Fruit fly (Drosophila melanogaster): ENCODE results near the gene tgo.

The tgo gene

DNA sequence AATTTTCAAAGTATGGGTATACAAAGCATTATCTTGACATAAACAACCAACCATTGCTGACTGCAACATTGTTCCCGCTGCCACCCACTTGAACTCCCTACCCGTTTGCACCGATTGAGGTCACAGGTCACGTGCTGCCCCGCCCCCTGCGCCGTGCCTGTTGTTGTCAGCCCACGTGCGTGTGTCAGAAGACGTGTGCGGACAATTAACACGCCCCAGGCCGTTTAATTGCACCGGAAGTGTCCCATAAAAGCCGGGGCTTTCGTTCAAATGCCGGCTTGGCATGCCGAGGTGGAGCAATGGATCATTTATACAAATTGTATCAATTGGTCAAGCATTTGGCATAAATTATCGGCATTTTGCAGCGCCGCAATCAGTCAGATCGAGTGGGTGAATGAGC is 7.3 kb upstream of the tgo start (continued):
- TF ChIP-seq sc (optimal IDR thresholded peaks at IDR 0.05) (no peak), sc (GFP tag; optimal IDR thresholded peaks at IDR 0.05) (no peak), Opbp (GFP tag; IDR thresholded peaks at IDR 0.05; ENCODE audit: partially characterized antibody) (no peak; the same call in 2 of the 3 replicates), mam (GFP tag; optimal IDR thresholded peaks at IDR 0.05) (no peak), CG13424 (tag; optimal IDR thresholded peaks at IDR 0.05) (no peak), Sox100B (GFP tag; optimal IDR thresholded peaks at IDR 0.05) (no peak), pros (GFP tag; optimal IDR thresholded peaks at IDR 0.05) (peak; percentile 62), nerfin-1 (tag; optimal IDR thresholded peaks at IDR 0.05) (peak; percentile 0), Hr3 (GFP tag; optimal IDR thresholded peaks at IDR 0.05) (no peak), maf-S (GFP tag; optimal IDR thresholded peaks at IDR 0.05) (no peak), Mrtf (GFP tag; IDR thresholded peaks at IDR 0.05) (no peak), Fer2 (tag; optimal IDR thresholded peaks at IDR 0.05) (no peak), CG4617 (GFP tag; optimal IDR thresholded peaks at IDR 0.05; ENCODE audit: borderline replicate concordance) (no peak), chinmo (GFP tag; IDR thresholded peaks at IDR 0.05; ENCODE audit: partially characterized antibody) (0 out of 4 replicates have a peak, but pooled peaks have one; percentile 29), slp2 (GFP tag; optimal IDR thresholded peaks at IDR 0.05) (no peak), sqz (GFP tag; optimal IDR thresholded peaks at IDR 0.05) (no peak), Nf-YA (GFP tag; IDR thresholded peaks at IDR 0.05) (peak; percentile 7; the same call in 1 of the 2 replicates), Dll (GFP tag; IDR thresholded peaks at IDR 0.05; ENCODE audit: partially characterized antibody) (no peak), h (optimal IDR thresholded peaks at IDR 0.05) (no peak), CG12236 (GFP tag; optimal IDR thresholded peaks at IDR 0.05) (no peak), ash1 (GFP tag; optimal IDR thresholded peaks at IDR 0.05) (peak; percentile 18), crol (GFP tag; IDR thresholded peaks at IDR 0.05) (peak; percentile 33; the same call in 1 of the 2 replicates), aop (GFP tag; IDR thresholded peaks at IDR 0.05) (peak; percentile 58; the same call in 1 of the 2 replicates), CG15073 (GFP tag; optimal IDR thresholded peaks at IDR 0.05) (no peak), fd102C (GFP tag; optimal IDR thresholded peaks at IDR 0.05) (no peak), CG6254 (GFP tag; optimal IDR thresholded peaks at IDR 0.05) (no peak), CG7987 (GFP tag; optimal IDR thresholded peaks at IDR 0.05) (no peak), disco-r (GFP tag; optimal IDR thresholded peaks at IDR 0.05) (no peak), amos (GFP tag; IDR thresholded peaks at IDR 0.05; ENCODE audit: partially characterized antibody) (no peak), Bdp1 (GFP tag; optimal IDR thresholded peaks at IDR 0.05) (no peak), dimm (GFP tag; IDR thresholded peaks at IDR 0.05) (no peak), cwo (GFP tag; optimal IDR thresholded peaks at IDR 0.05) (peak; percentile 88), CG11560 (tag; IDR thresholded peaks at IDR 0.05) (no peak), CG8765 (GFP tag; IDR thresholded peaks at IDR 0.05) (no peak), Taf1 (GFP tag; IDR thresholded peaks at IDR 0.05) (no peak), esg (GFP tag; conservative IDR thresholded peaks at IDR 0.05) (no peak), sna (GFP tag; IDR thresholded peaks at IDR 0.05; ENCODE audit: partially characterized antibody) (no peak), Hr78 (GFP tag; optimal IDR thresholded peaks at IDR 0.05) (peak in 1 of 2 experiments; percentile 98), CG15514 (GFP tag; optimal IDR thresholded peaks at IDR 0.05) (no peak), ind (GFP tag; optimal IDR thresholded peaks at IDR 0.05) (no peak), Gug (GFP tag; IDR thresholded peaks at IDR 0.05) (no peak), CG11456 (GFP tag; IDR thresholded peaks at IDR 0.05) (no peak), Doc3 (GFP tag; IDR thresholded peaks at IDR 0.05; ENCODE audit: partially characterized antibody) (no peak), CG31224 (GFP tag; IDR thresholded peaks at IDR 0.05) (no peak), jigr1 (GFP tag; IDR thresholded peaks at IDR 0.05) (no peak), Dip2 (GFP tag; IDR thresholded peaks at IDR 0.05) (no peak), chif (GFP tag; optimal IDR thresholded peaks at IDR 0.05) (no peak), kni (GFP tag; optimal IDR thresholded peaks at IDR 0.05) (peak; percentile 78), row (GFP tag; IDR thresholded peaks at IDR 0.05) (no peak), Hey (tag; optimal IDR thresholded peaks at IDR 0.05) (peak; percentile 98), tna (GFP tag; IDR thresholded peaks at IDR 0.05; ENCODE audit: partially characterized antibody) (no peak)

Data from whole organism, embryonic.